Fruit fly (Drosophila melanogaster): Measurements from ENCODE around the gene CG17544.

CG17544 gene

DNA sequence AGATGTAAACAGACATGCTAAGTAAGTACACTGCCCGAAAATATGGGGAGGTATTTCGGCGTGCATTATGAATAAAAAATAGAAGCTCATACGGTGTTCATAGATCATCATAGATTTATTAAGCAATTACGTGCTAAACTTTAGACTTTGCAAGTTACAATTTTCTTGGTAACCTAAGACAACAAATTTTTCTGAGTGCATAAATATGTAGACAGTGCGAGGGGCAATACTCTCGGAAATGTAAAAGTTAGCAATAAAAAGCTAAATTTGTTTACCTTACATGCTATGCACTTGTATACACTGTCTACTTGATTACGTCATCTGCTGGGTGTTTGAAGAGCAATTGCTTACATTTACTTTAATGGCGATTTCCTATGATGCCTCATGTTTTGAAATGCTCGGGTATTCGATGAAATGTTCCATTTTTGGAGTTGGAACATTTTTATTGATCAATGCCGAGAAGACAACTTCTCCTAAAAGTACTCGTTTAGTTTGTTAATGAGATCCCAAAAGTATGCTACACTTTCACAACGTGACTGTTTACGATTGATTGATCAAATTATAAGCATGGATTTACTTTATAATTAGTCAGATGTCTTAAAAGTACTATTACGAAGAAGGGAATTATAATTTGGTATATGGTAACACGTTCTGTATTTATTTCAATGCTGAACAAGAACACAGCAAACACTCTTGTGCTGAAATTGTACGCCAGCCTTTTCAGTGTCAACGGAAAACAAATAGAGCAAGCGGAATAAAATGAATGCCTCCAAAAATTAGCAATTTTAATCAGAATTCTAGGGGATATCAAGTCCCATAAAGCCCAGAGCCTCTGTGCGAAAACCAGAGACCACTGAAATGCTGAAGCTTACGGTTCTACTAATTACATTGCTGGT, 18.6 kb upstream of the CG17544 start, which contains the start of gene Lectin-galC1 (continued):
- TF ChIP-seq CG1832 (GFP tag; optimal IDR thresholded peaks at IDR 0.05) (no peak), ssp (GFP tag; IDR thresholded peaks at IDR 0.05) (no peak; the same call in 1 of the 2 replicates), CG7745 (tag; optimal IDR thresholded peaks at IDR 0.05) (peak; percentile 57), CG15073 (GFP tag; optimal IDR thresholded peaks at IDR 0.05) (peak; percentile 56), CG30020 (tag; optimal IDR thresholded peaks at IDR 0.05) (peak; percentile 46), Rx (GFP tag; IDR thresholded peaks at IDR 0.05) (peak; percentile 75), CG31388 (GFP tag; optimal IDR thresholded peaks at IDR 0.05) (peak; percentile 85), stwl (tag; optimal IDR thresholded peaks at IDR 0.05) (peak; percentile 35), jing (GFP tag; optimal IDR thresholded peaks at IDR 0.05) (peak; percentile 83), Hr51 (GFP tag; optimal IDR thresholded peaks at IDR 0.05) (peak; percentile 71 to 91), maf-S (GFP tag; optimal IDR thresholded peaks at IDR 0.05) (peak; percentile 78), salm (tag; optimal IDR thresholded peaks at IDR 0.05) (peak; percentile 88), ato (GFP tag; IDR thresholded peaks at IDR 0.05; ENCODE audit: partially characterized antibody) (no peak), HmgZ (tag; optimal IDR thresholded peaks at IDR 0.05) (peak; percentile 55), exex (tag; optimal IDR thresholded peaks at IDR 0.05) (peak; percentile 24), ranshi (GFP tag; IDR thresholded peaks at IDR 0.05) (peak; percentile 86), chif (GFP tag; optimal IDR thresholded peaks at IDR 0.05) (peak; percentile 90 to 94), CG2889 (GFP tag; IDR thresholded peaks at IDR 0.05) (peak; percentile 70; the same call in 2 of the 3 replicates), hkb (optimal IDR thresholded peaks at IDR 0.05) (no peak), hkb (GFP tag; IDR thresholded peaks at IDR 0.05) (peak; percentile 87), C15 (GFP tag; IDR thresholded peaks at IDR 0.05) (peak; percentile 36; the same call in 1 of the 3 replicates), amos (GFP tag; IDR thresholded peaks at IDR 0.05; ENCODE audit: partially characterized antibody) (no peak), croc (GFP tag; conservative IDR thresholded peaks at IDR 0.05) (peak; percentile 78), CG13296 (GFP tag; optimal IDR thresholded peaks at IDR 0.05) (peak; percentile 76), fd64A (GFP tag; optimal IDR thresholded peaks at IDR 0.05) (peak; percentile 87), CG2875 (GFP tag; optimal IDR thresholded peaks at IDR 0.05) (peak; percentile 86), CG4404 (GFP tag; IDR thresholded peaks at IDR 0.05) (peak; percentile 77), CG4707 (GFP tag; optimal IDR thresholded peaks at IDR 0.05) (peak; percentile 60), Atf6 (GFP tag; IDR thresholded peaks at IDR 0.05) (peak; percentile 87), B-H1 (GFP tag; IDR thresholded peaks at IDR 0.05) (peak; percentile 81), trh (GFP tag; optimal IDR thresholded peaks at IDR 0.05) (peak; percentile 74), ham (GFP tag; IDR thresholded peaks at IDR 0.05) (no peak), CG3281 (GFP tag; optimal IDR thresholded peaks at IDR 0.05) (peak; percentile 71), tx (GFP tag; optimal IDR thresholded peaks at IDR 0.05) (peak; percentile 84), CG12071 (GFP tag; optimal IDR thresholded peaks at IDR 0.05) (peak; percentile 89), CG17328 (GFP tag; IDR thresholded peaks at IDR 0.05) (peak; percentile 91), HLH54F (GFP tag; optimal IDR thresholded peaks at IDR 0.05) (peak; percentile 78), CG10267 (tag; optimal IDR thresholded peaks at IDR 0.05) (peak; percentile 80), Scr (GFP tag; IDR thresholded peaks at IDR 0.05; ENCODE audit: partially characterized antibody) (no peak), CG4282 (GFP tag; optimal IDR thresholded peaks at IDR 0.05) (peak; percentile 77), tin (GFP tag; optimal IDR thresholded peaks at IDR 0.05) (peak; percentile 83), en (GFP tag; optimal IDR thresholded peaks at IDR 0.05) (peak; percentile 87), repo (GFP tag; optimal IDR thresholded peaks at IDR 0.05) (peak; percentile 81), CG8944 (GFP tag; optimal IDR thresholded peaks at IDR 0.05) (peak; percentile 89), CG12744 (GFP tag; optimal IDR thresholded peaks at IDR 0.05) (peak; percentile 79), H15 (GFP tag; IDR thresholded peaks at IDR 0.05) (peak; percentile 76), cwo (GFP tag; optimal IDR thresholded peaks at IDR 0.05) (peak; percentile 65), Taf1 (GFP tag; IDR thresholded peaks at IDR 0.05) (peak; percentile 30; the same call in 1 of the 2 replicates), CG6272 (GFP tag; IDR thresholded peaks at IDR 0.05) (peak; percentile 71; the same call in 1 of the 2 replicates)
